Fruit fly (Drosophila melanogaster): ENCODE data around the gene CG2061.

CG2061 gene

dm6 chrX:11124749-11125508, 32.6 kb downstream of the CG2061 start, which contains the start of gene Rpt3 (continued):
- TF ChIP-seq hbn (GFP tag; IDR thresholded peaks at IDR 0.05; ENCODE audit: partially characterized antibody) (peak; percentile 63), Kr (GFP tag; optimal IDR thresholded peaks at IDR 0.05) (no peak), Hey (tag; optimal IDR thresholded peaks at IDR 0.05) (no peak), exex (tag; optimal IDR thresholded peaks at IDR 0.05) (no peak), jing (GFP tag; optimal IDR thresholded peaks at IDR 0.05) (no peak), cad (GFP tag; optimal IDR thresholded peaks at IDR 0.05) (no peak), Sry-β (GFP tag; optimal IDR thresholded peaks at IDR 0.05) (no peak), Elba2 (GFP tag; optimal IDR thresholded peaks at IDR 0.05) (peak; percentile 28), phol (tag; optimal IDR thresholded peaks at IDR 0.05) (peak; percentile 33), tap (tag; optimal IDR thresholded peaks at IDR 0.05) (no peak), CG42726 (GFP tag; IDR thresholded peaks at IDR 0.05; ENCODE audit: partially characterized antibody) (peak; percentile 55; the same call in 1 of the 2 replicates), nmo (GFP tag; optimal IDR thresholded peaks at IDR 0.05) (peak; percentile 39), CG12391 (tag; optimal IDR thresholded peaks at IDR 0.05) (peak; percentile 16), E2f2 (GFP tag; IDR thresholded peaks at IDR 0.05) (0 out of 2 replicates have a peak, but pooled peaks have one; percentile 6), Neu2 (GFP tag; optimal IDR thresholded peaks at IDR 0.05; ENCODE audit: borderline replicate concordance) (no peak), Doc3 (GFP tag; IDR thresholded peaks at IDR 0.05; ENCODE audit: partially characterized antibody) (peak; percentile 75), dpn (GFP tag; optimal IDR thresholded peaks at IDR 0.05) (peak in 1 of 2 experiments; percentile 24), CG14667 (GFP tag; IDR thresholded peaks at IDR 0.05) (no peak), Abd-B (GFP tag; optimal IDR thresholded peaks at IDR 0.05) (peak; percentile 15), HLH4C (GFP tag; IDR thresholded peaks at IDR 0.05; ENCODE audit: partially characterized antibody) (peak; percentile 75), CG32772 (GFP tag; IDR thresholded peaks at IDR 0.05) (0 out of 2 replicates have a peak, but pooled peaks have one; percentile 9), Dip2 (GFP tag; IDR thresholded peaks at IDR 0.05) (no peak), ATbp (GFP tag; optimal IDR thresholded peaks at IDR 0.05) (no peak), vnd (GFP tag; IDR thresholded peaks at IDR 0.05; ENCODE audit: partially characterized antibody) (peak; percentile 77; the same call in 2 of the 3 replicates), CoRest (tag; optimal IDR thresholded peaks at IDR 0.05) (peak; percentile 6), Sry-δ (GFP tag; optimal IDR thresholded peaks at IDR 0.05) (peak; percentile 90), CG1603 (tag; optimal IDR thresholded peaks at IDR 0.05) (no peak), Ets97D (GFP tag; optimal IDR thresholded peaks at IDR 0.05) (peak; percentile 65), ind (GFP tag; optimal IDR thresholded peaks at IDR 0.05) (no peak), pho (GFP tag; optimal IDR thresholded peaks at IDR 0.05) (peak; percentile 26), CG13287 (GFP tag; IDR thresholded peaks at IDR 0.05; ENCODE audit: partially characterized antibody) (peak; percentile 78), ftz-f1 (GFP tag; optimal IDR thresholded peaks at IDR 0.05) (no peak), CG16813 (GFP tag; IDR thresholded peaks at IDR 0.05; ENCODE audit: partially characterized antibody) (peak; percentile 85), Dref (GFP tag; IDR thresholded peaks at IDR 0.05) (peak; percentile 78), CG9797 (GFP tag; optimal IDR thresholded peaks at IDR 0.05) (peak; percentile 14), CG17186 (GFP tag; optimal IDR thresholded peaks at IDR 0.05) (peak; percentile 49), CG16863 (GFP tag; optimal IDR thresholded peaks at IDR 0.05) (peak; percentile 59), chn (GFP tag; optimal IDR thresholded peaks at IDR 0.05) (no peak), BEAF-32 (GFP tag; optimal IDR thresholded peaks at IDR 0.05) (peak; percentile 90), hb (GFP tag; IDR thresholded peaks at IDR 0.05; ENCODE audit: partially characterized antibody) (peak; percentile 72; the same call in 2 of the 3 replicates), bbx (GFP tag; IDR thresholded peaks at IDR 0.05; ENCODE audit: partially characterized antibody) (peak; percentile 61), unpg (GFP tag; optimal IDR thresholded peaks at IDR 0.05) (no peak), nerfin-2 (GFP tag; IDR thresholded peaks at IDR 0.05; ENCODE audit: partially characterized antibody) (peak; percentile 47; the same call in 1 of the 2 replicates), insv (GFP tag; optimal IDR thresholded peaks at IDR 0.05) (peak; percentile 66 to 96), sna (GFP tag; IDR thresholded peaks at IDR 0.05; ENCODE audit: partially characterized antibody) (peak; percentile 77), CG9932 (GFP tag; IDR thresholded peaks at IDR 0.05) (0 out of 2 replicates have a peak, but pooled peaks have one; percentile 18), CG6689 (GFP tag; IDR thresholded peaks at IDR 0.05) (0 out of 2 replicates have a peak, but pooled peaks have one; percentile 12)

Measured in whole organism, embryonic.